Worm (Caenorhabditis elegans): ENCODE data around the gene srt-53.

DNA sequence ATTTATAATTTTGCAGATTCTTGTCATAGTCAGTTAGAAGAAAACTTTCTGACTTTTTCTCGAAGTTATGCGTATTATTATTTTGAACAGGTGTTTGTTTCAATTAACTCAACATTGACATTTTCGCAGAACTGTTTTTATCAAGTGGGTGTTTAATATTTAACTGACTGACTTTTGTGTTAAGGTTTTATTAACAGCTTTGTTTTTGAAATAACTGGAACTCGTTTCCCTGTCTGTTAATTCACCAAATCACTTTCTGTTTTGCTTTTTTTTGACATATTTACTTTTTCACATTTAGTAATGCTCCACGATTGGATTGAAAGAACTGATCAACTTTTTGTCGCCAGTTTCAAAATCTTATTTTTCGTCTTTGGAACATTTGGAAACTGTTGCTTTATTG, 14.7 kb downstream of the srt-53 start, which contains the start of gene srsx-7:
- TF ChIP-seq tbx-37 (GFP tag; conservative IDR thresholded peaks at IDR 0.05) (no peak), ama-1 (optimal IDR thresholded peaks at IDR 0.05) (no peak), F13C5.2 (tag; optimal IDR thresholded peaks at IDR 0.05) (no peak), tra-4 (tag; optimal IDR thresholded peaks at IDR 0.05) (no peak), scrt-1 (GFP tag; IDR thresholded peaks at IDR 0.05) (no peak), hnd-1 (tag; optimal IDR thresholded peaks at IDR 0.05) (no peak), pes-1 (GFP tag; IDR thresholded peaks at IDR 0.05) (no peak), ceh-36 (tag; optimal IDR thresholded peaks at IDR 0.05) (no peak), aly-1 (tag; optimal IDR thresholded peaks at IDR 0.05) (no peak), hmg-4 (GFP tag; optimal IDR thresholded peaks at IDR 0.05) (no peak)

Measured in whole organism, early embryonic.